Fruit fly (Drosophila melanogaster): Measurements from ENCODE around the gene betaTub85D.

betaTub85D gene

DNA sequence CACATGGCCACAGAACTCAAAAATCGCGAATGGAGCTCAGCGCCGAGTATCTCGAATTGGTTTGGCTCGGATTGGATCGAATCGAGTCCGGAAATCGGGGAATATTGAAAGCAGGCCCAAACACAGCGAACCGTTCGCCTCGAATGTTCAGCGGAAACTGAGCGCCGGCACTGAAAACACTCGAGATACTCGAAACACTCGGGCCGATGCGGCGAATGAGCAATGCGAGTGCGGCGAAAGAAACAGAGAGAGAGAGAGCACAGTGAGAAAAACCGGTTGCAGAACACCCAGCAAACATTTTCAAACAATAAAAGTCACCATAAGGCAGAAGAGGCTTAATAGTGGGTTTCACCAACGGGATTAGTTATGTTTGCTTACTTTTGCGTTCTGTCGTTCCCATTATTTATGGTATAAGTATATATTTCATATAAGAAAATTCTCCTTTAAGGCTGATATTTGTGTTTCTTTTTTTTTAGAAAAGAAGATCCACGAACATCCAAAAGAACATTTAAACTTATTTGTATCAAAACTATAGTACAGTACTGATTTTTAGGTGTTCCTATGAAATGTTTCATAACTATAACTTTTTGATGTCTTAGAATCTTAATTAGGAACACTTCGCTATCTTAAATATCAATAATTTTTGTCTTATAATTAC, 15.6 kb downstream of the betaTub85D start, which contains the start of gene FER (continued):
- peak; percentile 59; the same call in 1 of the 2 replicates for TF ChIP-seq aop (GFP tag; IDR thresholded peaks at IDR 0.05)
- TF ChIP-seq otp (GFP tag; IDR thresholded peaks at IDR 0.05), result peak; percentile 57; the same call in 2 of the 3 replicates
- TF ChIP-seq Nf-YC (tag; optimal IDR thresholded peaks at IDR 0.05), result peak; percentile 57
- TF ChIP-seq Trl (optimal IDR thresholded peaks at IDR 0.05), result peak; percentile 84 to 87
- TF ChIP-seq Trl (GFP tag; optimal IDR thresholded peaks at IDR 0.05), result peak; percentile 70
- TF ChIP-seq rib (GFP tag; IDR thresholded peaks at IDR 0.05), result peak; percentile 81
- TF ChIP-seq HLH3B (GFP tag; IDR thresholded peaks at IDR 0.05), result peak; percentile 45; the same call in 1 of the 2 replicates
- peak; percentile 70 for TF ChIP-seq CG13287 (GFP tag; IDR thresholded peaks at IDR 0.05; ENCODE audit: partially characterized antibody)
- peak; percentile 55 for TF ChIP-seq CG12219 (GFP tag; optimal IDR thresholded peaks at IDR 0.05)
- peak; percentile 83 for TF ChIP-seq Deaf1 (tag; optimal IDR thresholded peaks at IDR 0.05)
- peak; percentile 69; the same call in 1 of the 2 replicates for TF ChIP-seq CG32532 (GFP tag; IDR thresholded peaks at IDR 0.05)
- TF ChIP-seq cato (GFP tag; optimal IDR thresholded peaks at IDR 0.05; ENCODE audit: borderline replicate concordance), result no peak
- peak; percentile 57 for TF ChIP-seq pfk (GFP tag; optimal IDR thresholded peaks at IDR 0.05)
- TF ChIP-seq dmrt99B (tag; optimal IDR thresholded peaks at IDR 0.05), result peak; percentile 14
- TF ChIP-seq Fer3 (tag; optimal IDR thresholded peaks at IDR 0.05), result no peak
- no peak for TF ChIP-seq CG30020 (tag; optimal IDR thresholded peaks at IDR 0.05)
- peak; percentile 44 for TF ChIP-seq CG1647 (GFP tag; optimal IDR thresholded peaks at IDR 0.05)
- TF ChIP-seq CG7987 (GFP tag; optimal IDR thresholded peaks at IDR 0.05), result peak; percentile 88
- TF ChIP-seq CG5245 (GFP tag; optimal IDR thresholded peaks at IDR 0.05), result no peak
- no peak for TF ChIP-seq CG13123 (GFP tag; optimal IDR thresholded peaks at IDR 0.05)
- peak; percentile 38 for TF ChIP-seq Antp (GFP tag; optimal IDR thresholded peaks at IDR 0.05)
- peak; percentile 79 for TF ChIP-seq nom (GFP tag; optimal IDR thresholded peaks at IDR 0.05)
- no peak for TF ChIP-seq Hey (tag; optimal IDR thresholded peaks at IDR 0.05)
- TF ChIP-seq CG12391 (tag; optimal IDR thresholded peaks at IDR 0.05), result peak; percentile 1
- TF ChIP-seq ac (GFP tag; optimal IDR thresholded peaks at IDR 0.05), result peak; percentile 12
- no peak for TF ChIP-seq hkb (optimal IDR thresholded peaks at IDR 0.05)
- TF ChIP-seq hkb (GFP tag; IDR thresholded peaks at IDR 0.05), result peak; percentile 47
- TF ChIP-seq Poxn (GFP tag; IDR thresholded peaks at IDR 0.05), result no peak
- TF ChIP-seq CG17912 (GFP tag; optimal IDR thresholded peaks at IDR 0.05), result peak; percentile 23
- TF ChIP-seq gro (GFP tag; optimal IDR thresholded peaks at IDR 0.05), result peak; percentile 80
- TF ChIP-seq sna (GFP tag; IDR thresholded peaks at IDR 0.05; ENCODE audit: partially characterized antibody), result 0 out of 2 replicates have a peak, but pooled peaks have one; percentile 40
- TF ChIP-seq CG4854 (GFP tag; optimal IDR thresholded peaks at IDR 0.05), result peak; percentile 10
- peak; percentile 35 for TF ChIP-seq CG1529 (GFP tag; optimal IDR thresholded peaks at IDR 0.05)
- peak; percentile 47 for TF ChIP-seq HHEX (GFP tag; optimal IDR thresholded peaks at IDR 0.05)
- TF ChIP-seq Atf3 (GFP tag; optimal IDR thresholded peaks at IDR 0.05), result peak; percentile 5
- TF ChIP-seq CHES-1-like (GFP tag; optimal IDR thresholded peaks at IDR 0.05), result peak; percentile 53
- no peak for TF ChIP-seq CG4730 (GFP tag; IDR thresholded peaks at IDR 0.05)
- 0 out of 2 replicates have a peak, but pooled peaks have one; percentile 15 for TF ChIP-seq hbn (GFP tag; IDR thresholded peaks at IDR 0.05; ENCODE audit: partially characterized antibody)
- peak; percentile 37 for TF ChIP-seq Meics (GFP tag; optimal IDR thresholded peaks at IDR 0.05)
- no peak for TF ChIP-seq wor (GFP tag; IDR thresholded peaks at IDR 0.05)
- TF ChIP-seq CG7839 (tag; optimal IDR thresholded peaks at IDR 0.05), result peak; percentile 36
- peak; percentile 55 for TF ChIP-seq CG5180 (GFP tag; optimal IDR thresholded peaks at IDR 0.05)
- TF ChIP-seq CrebB (tag; optimal IDR thresholded peaks at IDR 0.05), result peak; percentile 75
- TF ChIP-seq tna (GFP tag; IDR thresholded peaks at IDR 0.05; ENCODE audit: partially characterized antibody), result peak; percentile 81
- TF ChIP-seq sqz (GFP tag; optimal IDR thresholded peaks at IDR 0.05), result peak; percentile 26
- peak; percentile 5 for TF ChIP-seq org-1 (GFP tag; optimal IDR thresholded peaks at IDR 0.05)
- peak; percentile 67; the same call in 1 of the 3 replicates for TF ChIP-seq CG34422 (GFP tag; IDR thresholded peaks at IDR 0.05)
- peak; percentile 49 for TF ChIP-seq CG13296 (GFP tag; optimal IDR thresholded peaks at IDR 0.05)
- no peak for TF ChIP-seq Aef1 (GFP tag; IDR thresholded peaks at IDR 0.05)

Data from whole organism, embryonic.